Fruit fly (Drosophila melanogaster) whole organism, embryonic: Measurements from ENCODE around the gene CG15249.

Experiments used
- Bgb ChIP-seq: fragments of 200-800 bp; sonication (Bioruptor generic); IDR thresholded peaks from 2 replicates; pipeline ENCODE4 v1.3.6; 2022; ENCODE audit warnings: missing biosample characterization, missing genetic modification characterization; ENCODE audit not compliant: partially characterized antibody
- Blimp-1 ChIP-seq: fragments of 200-800 bp; sonication (Bioruptor generic); optimal IDR thresholded peaks from 3 replicates; lab custom pipeline; 2018; ENCODE audit warnings: missing biosample characterization, missing genetic modification characterization, mild to moderate bottlenecking, moderate library complexity, missing genetic modification reagents
- CG10543 ChIP-seq: fragments of 200-800 bp; sonication (Bioruptor generic); optimal IDR thresholded peaks from 3 replicates; lab custom pipeline; 2017; ENCODE audit warnings: missing biosample characterization, mild to moderate bottlenecking, missing genetic modification characterization, moderate library complexity
- CG12769 ChIP-seq: fragments of 200-800 bp; sonication (Bioruptor generic); optimal IDR thresholded peaks from 2 replicates; lab custom pipeline; 2019; ENCODE audit warnings: missing biosample characterization, mild to moderate bottlenecking, missing genetic modification characterization, moderate library complexity
- CG13894 ChIP-seq: fragments of 200-800 bp; sonication (Bioruptor generic); optimal IDR thresholded peaks from 3 replicates; lab custom pipeline; 2018; ENCODE audit warnings: missing biosample characterization, mild to moderate bottlenecking, missing genetic modification characterization, moderate library complexity
- CG14014 ChIP-seq: fragments of 200-800 bp; sonication (Bioruptor generic); IDR thresholded peaks from 2 replicates; pipeline ENCODE4 v1.3.6; 2022; ENCODE audit warnings: missing biosample characterization, missing genetic modification characterization
- CG15269 ChIP-seq: fragments of 200-800 bp; sonication (Bioruptor generic); optimal IDR thresholded peaks from 2 replicates; lab custom pipeline; 2018; ENCODE audit warnings: missing biosample characterization, mild to moderate bottlenecking, missing genetic modification characterization, moderate library complexity
- CG15479 ChIP-seq: fragments of 200-800 bp; sonication (Bioruptor generic); optimal IDR thresholded peaks from 3 replicates; lab custom pipeline; 2019; ENCODE audit warnings: missing biosample characterization, mild to moderate bottlenecking, missing genetic modification characterization, moderate library complexity
- CG16863 ChIP-seq: fragments of 200-800 bp; sonication (Bioruptor generic); optimal IDR thresholded peaks from 3 replicates; lab custom pipeline; 2016; ENCODE audit warnings: missing biosample characterization, missing genetic modification characterization
- CG17328 ChIP-seq: fragments of 200-800 bp; sonication (Bioruptor generic); IDR thresholded peaks from 2 replicates; pipeline ENCODE4 v1.3.6; 2022; ENCODE audit warnings: missing biosample characterization, missing genetic modification characterization
- CG18619 ChIP-seq: fragments of 200-800 bp; sonication (Bioruptor generic); optimal IDR thresholded peaks from 3 replicates; lab custom pipeline; 2017; ENCODE audit warnings: missing biosample characterization, mild to moderate bottlenecking, missing genetic modification characterization
- CG2678 ChIP-seq: fragments of 200-800 bp; sonication (Bioruptor generic); optimal IDR thresholded peaks from 3 replicates; lab custom pipeline; 2019; ENCODE audit warnings: missing biosample characterization, mild to moderate bottlenecking, missing genetic modification characterization, moderate library complexity
- CG2712 ChIP-seq: fragments of 200-800 bp; optimal IDR thresholded peaks from 3 replicates; lab custom pipeline; 2019; ENCODE audit warnings: missing biosample characterization, mild to moderate bottlenecking, missing genetic modification characterization, moderate library complexity
- CG5180 ChIP-seq: fragments of 200-800 bp; sonication (Bioruptor generic); optimal IDR thresholded peaks from 3 replicates; lab custom pipeline; 2017; ENCODE audit warnings: missing biosample characterization, missing genetic modification characterization, mild to moderate bottlenecking, moderate library complexity, missing genetic modification reagents
- CG5245 ChIP-seq: fragments of 200-800 bp; sonication (Bioruptor generic); optimal IDR thresholded peaks from 3 replicates; lab custom pipeline; 2016; ENCODE audit warnings: missing biosample characterization, missing genetic modification characterization
- CG7839 ChIP-seq: fragments of 200-800 bp; sonication (Bioruptor generic); optimal IDR thresholded peaks from 3 replicates; lab custom pipeline; 2018; ENCODE audit warnings: missing biosample characterization, mild to moderate bottlenecking, missing genetic modification characterization, moderate library complexity
- CG7928 ChIP-seq: fragments of 200-800 bp; sonication (Bioruptor generic); optimal IDR thresholded peaks from 2 replicates; lab custom pipeline; 2017; ENCODE audit warnings: missing biosample characterization, mild to moderate bottlenecking, missing genetic modification characterization
- CG8290 ChIP-seq, 3 experiments: fragments of 200-800 bp; sonication (Bioruptor generic); optimal IDR thresholded peaks; 2 replicates each; lab custom pipeline; 2016 to 2019; ENCODE audit warnings: missing biosample characterization in 3 of 3, missing genetic modification characterization in 3 of 3, mild to moderate bottlenecking in 2 of 3, moderate library complexity in 1 of 3
- CG9876 ChIP-seq: fragments of 200-800 bp; sonication (Bioruptor generic); optimal IDR thresholded peaks from 2 replicates; lab custom pipeline; 2016; ENCODE audit warnings: missing biosample characterization, missing genetic modification characterization
- Dbx ChIP-seq: fragments of 200-800 bp; sonication (Bioruptor generic); IDR thresholded peaks from 3 replicates; pipeline ENCODE4 v1.3.6; 2022; ENCODE audit warnings: missing biosample characterization, missing genetic modification characterization
- Dp ChIP-seq: fragments of 200-800 bp; sonication (Bioruptor generic); optimal IDR thresholded peaks from 2 replicates; lab custom pipeline; 2018; ENCODE audit warnings: missing biosample characterization, mild to moderate bottlenecking, missing genetic modification characterization, moderate library complexity
- Drgx ChIP-seq: fragments of 200-800 bp; sonication (Bioruptor generic); IDR thresholded peaks from 2 replicates; pipeline ENCODE4 v1.3.6; 2022; ENCODE audit warnings: missing biosample characterization, missing genetic modification characterization
- HLH54F ChIP-seq: fragments of 200-800 bp; sonication (Bioruptor generic); optimal IDR thresholded peaks from 3 replicates; lab custom pipeline; 2016; ENCODE audit warnings: missing biosample characterization, missing genetic modification characterization
- HmgD ChIP-seq: fragments of 200-800 bp; sonication (Bioruptor generic); optimal IDR thresholded peaks from 3 replicates; lab custom pipeline; 2016; ENCODE audit warnings: missing biosample characterization, missing genetic modification characterization
- Jarid2 ChIP-seq: fragments of 200-800 bp; sonication (Bioruptor generic); optimal IDR thresholded peaks from 3 replicates; lab custom pipeline; 2017; ENCODE audit warnings: mild to moderate bottlenecking, missing biosample characterization, missing genetic modification reagents, missing genetic modification characterization
- Med ChIP-seq: fragments of 200-800 bp; sonication (Bioruptor generic); peaks from one replicate; lab custom pipeline; 2016; ENCODE audit warnings: missing biosample characterization, missing genetic modification characterization, mild to moderate bottlenecking, inconsistent platforms, moderate library complexity
- NK7.1 ChIP-seq: fragments of 200-800 bp; sonication (Bioruptor generic); optimal IDR thresholded peaks from 3 replicates; lab custom pipeline; 2016; ENCODE audit warnings: missing biosample characterization, missing genetic modification characterization
- Nf-YA ChIP-seq: fragments of 200-800 bp; sonication (Bioruptor generic); IDR thresholded peaks from 2 replicates; pipeline ENCODE4 v1.3.6; 2022; ENCODE audit warnings: missing biosample characterization, missing genetic modification characterization
- Pdp1 ChIP-seq, 2 experiments: fragments of 200-800 bp; sonication (Bioruptor generic); optimal IDR thresholded peaks; 3 replicates each; lab custom pipeline; 2016; ENCODE audit warnings: missing biosample characterization in 2 of 2, missing genetic modification characterization in 2 of 2, mild to moderate bottlenecking in 1 of 2, moderate library complexity in 1 of 2
- Rfx ChIP-seq: fragments of 200-800 bp; sonication (Bioruptor generic); IDR thresholded peaks from 2 replicates; pipeline ENCODE4 v1.3.6; 2022; ENCODE audit warnings: missing biosample characterization, missing genetic modification characterization
- bcd ChIP-seq: fragments of 200-800 bp; sonication (Bioruptor generic); optimal IDR thresholded peaks from 2 replicates; lab custom pipeline; 2017; ENCODE audit warnings: missing biosample characterization, mild to moderate bottlenecking, missing genetic modification characterization
- cas ChIP-seq: fragments of 200-800 bp; sonication (Bioruptor generic); IDR thresholded peaks from 2 replicates; pipeline ENCODE4 v1.3.6; 2022; ENCODE audit warnings: missing biosample characterization, missing genetic modification characterization
- chinmo ChIP-seq: fragments of 200-800 bp; sonication (Bioruptor generic); IDR thresholded peaks from 4 replicates; pipeline ENCODE4 v1.3.6; 2022; ENCODE audit warnings: missing biosample characterization, missing genetic modification characterization; ENCODE audit not compliant: partially characterized antibody
- dimm ChIP-seq: fragments of 200-800 bp; sonication (Bioruptor generic); IDR thresholded peaks from 2 replicates; pipeline ENCODE4 v1.3.6; 2022; ENCODE audit warnings: missing biosample characterization, missing genetic modification characterization
- dmrt99B ChIP-seq: fragments of 200-800 bp; sonication (Bioruptor generic); optimal IDR thresholded peaks from 2 replicates; lab custom pipeline; 2018; ENCODE audit warnings: missing biosample characterization, mild to moderate bottlenecking, missing genetic modification characterization, moderate library complexity
- dysf ChIP-seq: fragments of 200-800 bp; sonication (Bioruptor generic); IDR thresholded peaks from 3 replicates; pipeline ENCODE4 v1.3.6; 2022; ENCODE audit warnings: missing biosample characterization, missing genetic modification characterization
- esg ChIP-seq: fragments of 200-800 bp; sonication (Bioruptor generic); conservative IDR thresholded peaks from 2 replicates; pipeline ENCODE4 v1.3.6; 2022; ENCODE audit warnings: missing biosample characterization, missing genetic modification characterization
- ken ChIP-seq: fragments of 200-800 bp; sonication (Bioruptor generic); IDR thresholded peaks from 3 replicates; pipeline ENCODE4 v1.3.6; 2022; ENCODE audit warnings: missing biosample characterization, missing genetic modification characterization
- knrl ChIP-seq: fragments of 200-800 bp; sonication (Bioruptor generic); IDR thresholded peaks from 3 replicates; pipeline ENCODE4 v1.3.6; 2022; ENCODE audit warnings: missing biosample characterization, missing genetic modification characterization; ENCODE audit not compliant: partially characterized antibody
- lab ChIP-seq: fragments of 200-800 bp; sonication (Bioruptor generic); optimal IDR thresholded peaks from 3 replicates; lab custom pipeline; 2017; ENCODE audit warnings: missing biosample characterization, missing genetic modification characterization, mild to moderate bottlenecking, moderate library complexity, missing genetic modification reagents
- mirr ChIP-seq: fragments of 200-800 bp; sonication (Bioruptor generic); optimal IDR thresholded peaks from 3 replicates; lab custom pipeline; 2018; ENCODE audit warnings: missing biosample characterization, mild to moderate bottlenecking, missing genetic modification characterization
- nerfin-1 ChIP-seq: fragments of 200-800 bp; sonication (Bioruptor generic); optimal IDR thresholded peaks from 3 replicates; lab custom pipeline; 2019; ENCODE audit warnings: missing biosample characterization, mild to moderate bottlenecking, missing genetic modification characterization, moderate library complexity
- nmo ChIP-seq: fragments of 200-800 bp; sonication (Bioruptor generic); optimal IDR thresholded peaks from 2 replicates; lab custom pipeline; 2018; ENCODE audit warnings: missing biosample characterization, mild to moderate bottlenecking, missing genetic modification characterization, moderate library complexity
- sd ChIP-seq: fragments of 200-800 bp; sonication (Bioruptor generic); optimal IDR thresholded peaks from 3 replicates; lab custom pipeline; 2018; ENCODE audit warnings: missing biosample characterization, mild to moderate bottlenecking, missing genetic modification characterization, moderate library complexity
- so ChIP-seq: fragments of 200-800 bp; sonication (Bioruptor generic); IDR thresholded peaks from 3 replicates; pipeline ENCODE4 v1.3.6; 2022; ENCODE audit warnings: missing biosample characterization, missing genetic modification characterization
- stc ChIP-seq: fragments of 200-800 bp; sonication (Bioruptor generic); IDR thresholded peaks from 2 replicates; pipeline ENCODE4 v1.3.6; 2022; ENCODE audit warnings: missing biosample characterization, missing genetic modification characterization
- vvl ChIP-seq: fragments of 200-800 bp; sonication (Bioruptor generic); IDR thresholded peaks from 2 replicates; pipeline ENCODE4 v1.3.6; 2022; ENCODE audit warnings: missing biosample characterization, missing genetic modification characterization

Gene CG15249

dm6 chrX:9885363-9885762, 14.0 kb downstream of the CG15249 start:
- peak; percentile 2 for TF ChIP-seq CG15269
- TF ChIP-seq vvl (GFP tag; lab: Robert Waterston, UW), result peak; percentile 20; the same call in 1 of the 2 replicates
- peak; percentile 12 for TF ChIP-seq sd
- no peak for TF ChIP-seq nerfin-1 (tag; lab: Kevin White, UChicago)
- peak; percentile 66 for TF ChIP-seq Med (GFP tag; lab: Kevin White, UChicago)
- peak; percentile 23 for TF ChIP-seq mirr (GFP tag; lab: Kevin White, UChicago)
- 0 out of 3 replicates have a peak, but pooled peaks have one; percentile 11 for TF ChIP-seq Dbx (GFP tag; lab: Robert Waterston, UW)
- peak; percentile 3 for TF ChIP-seq lab
- TF ChIP-seq CG16863 (GFP tag; lab: Kevin White, UChicago), result no peak
- TF ChIP-seq CG7928 (GFP tag; lab: Kevin White, UChicago), result no peak
- no peak for TF ChIP-seq dimm (GFP tag; lab: Robert Waterston, UW)
- no peak for TF ChIP-seq CG8290 (GFP tag; optimal IDR thresholded peaks at IDR 0.05; lab: Kevin White, UChicago)
- peak in 1 of 2 experiments; percentile 19 for TF ChIP-seq CG8290 (tag; optimal IDR thresholded peaks at IDR 0.05; lab: Kevin White, UChicago)
- peak in 1 of 2 experiments; percentile 36 for TF ChIP-seq Pdp1 (GFP tag; optimal IDR thresholded peaks at IDR 0.05; lab: Kevin White, UChicago)
- peak; percentile 5 for TF ChIP-seq CG10543 (GFP tag; lab: Kevin White, UChicago)
- TF ChIP-seq CG13894 (tag; lab: Kevin White, UChicago), result peak; percentile 79
- peak; percentile 22; the same call in 1 of the 2 replicates for TF ChIP-seq CG14014 (GFP tag; lab: Robert Waterston, UW)
- TF ChIP-seq Rfx (GFP tag; lab: Robert Waterston, UW), result peak; percentile 33; the same call in 1 of the 2 replicates
- TF ChIP-seq CG12769 (tag; lab: Kevin White, UChicago), result peak; percentile 44
- peak; percentile 3 for TF ChIP-seq CG2678 (tag; lab: Kevin White, UChicago)

dm6 chrX:9884221-9884620, 15.2 kb downstream of the CG15249 start, which contains the start of gene CG9691:
TSS of gene CG9691 (plus strand) at chrX:9884442.
- TF ChIP-seq CG15479 (GFP tag; lab: Kevin White, UChicago) (no peak), Med (GFP tag; lab: Kevin White, UChicago) (peak; percentile 3), NK7.1 (no peak), CG18619 (GFP tag; lab: Kevin White, UChicago) (no peak), dysf (GFP tag; lab: Robert Waterston, UW) (peak; percentile 32; the same call in 1 of the 3 replicates), CG5245 (no peak), dimm (GFP tag; lab: Robert Waterston, UW) (no peak), esg (no peak), Jarid2 (GFP tag; lab: Kevin White, UChicago) (peak; percentile 63), Bgb (GFP tag; lab: Robert Waterston, UW) (peak; percentile 40; the same call in 1 of the 2 replicates), Blimp-1 (GFP tag; lab: Kevin White, UChicago) (peak; percentile 22), ken (GFP tag; lab: Robert Waterston, UW) (no peak), nmo (GFP tag; lab: Kevin White, UChicago) (no peak), HmgD (no peak), CG2712 (tag; lab: Kevin White, UChicago) (peak; percentile 2), stc (GFP tag; lab: Robert Waterston, UW) (no peak), nerfin-1 (tag; lab: Kevin White, UChicago) (no peak), CG9876 (no peak), Dp (GFP tag; lab: Kevin White, UChicago) (no peak), so (0 out of 3 replicates have a peak, but pooled peaks have one; percentile 15), Drgx (GFP tag; lab: Robert Waterston, UW) (peak; percentile 40; the same call in 1 of the 2 replicates), bcd (GFP tag; lab: Kevin White, UChicago) (no peak), CG7839 (tag; lab: Kevin White, UChicago) (peak; percentile 8), CG17328 (GFP tag; lab: Robert Waterston, UW) (no peak), Nf-YA (GFP tag; lab: Robert Waterston, UW) (no peak), HLH54F (GFP tag; lab: Kevin White, UChicago) (no peak), cas (GFP tag; lab: Robert Waterston, UW) (no peak), dmrt99B (tag; lab: Kevin White, UChicago) (peak; percentile 3), vvl (GFP tag; lab: Robert Waterston, UW) (0 out of 2 replicates have a peak, but pooled peaks have one; percentile 10), chinmo (GFP tag; lab: Robert Waterston, UW) (0 out of 4 replicates have a peak, but pooled peaks have one; percentile 40), knrl (GFP tag; lab: Robert Waterston, UW) (no peak), CG5180 (peak; percentile 89), CG10543 (GFP tag; lab: Kevin White, UChicago) (peak; percentile 50)
